Fruit fly (Drosophila melanogaster): ENCODE data around the gene primo-1.

The primo-1 gene

DNA sequence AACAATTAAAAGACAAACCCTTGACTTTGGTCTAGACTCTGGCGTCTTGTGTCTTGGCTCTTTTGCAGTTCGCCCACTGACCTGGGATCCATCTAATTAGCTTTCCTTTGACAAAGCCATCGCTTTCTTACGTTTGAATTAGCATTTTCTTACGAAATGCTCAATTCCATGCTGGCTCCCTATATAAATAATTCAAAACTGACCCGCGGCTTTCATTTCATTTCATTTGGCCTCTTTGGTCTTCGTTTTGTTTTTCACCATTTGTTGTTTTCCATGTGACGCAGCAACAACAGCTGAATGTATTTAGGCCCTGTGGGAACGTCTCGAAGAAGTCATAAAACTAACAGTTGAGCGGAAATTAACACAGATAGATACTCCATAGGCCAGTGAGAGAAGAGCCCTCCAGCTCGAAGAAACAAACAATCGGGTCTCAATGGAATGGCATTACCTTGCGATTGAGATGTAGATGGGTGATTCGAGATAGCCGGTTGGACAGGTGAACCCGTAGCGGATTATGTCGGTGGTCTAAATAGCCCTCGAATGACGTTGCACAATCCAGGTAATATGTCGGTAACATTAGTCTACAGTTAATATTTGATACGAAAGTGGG, 12.5 kb upstream of the primo-1 start (continued):
- TF ChIP-seq nmo (GFP tag; optimal IDR thresholded peaks at IDR 0.05) = no peak
- no peak for TF ChIP-seq sqz (GFP tag; optimal IDR thresholded peaks at IDR 0.05)
- TF ChIP-seq CG4820 (GFP tag; optimal IDR thresholded peaks at IDR 0.05) = no peak
- no peak for TF ChIP-seq Spps (tag; optimal IDR thresholded peaks at IDR 0.05)
- TF ChIP-seq vvl (GFP tag; IDR thresholded peaks at IDR 0.05) = peak; percentile 59; the same call in 1 of the 2 replicates
- TF ChIP-seq CG9609 (GFP tag; optimal IDR thresholded peaks at IDR 0.05) = no peak
- peak; percentile 34 for TF ChIP-seq Blimp-1 (GFP tag; optimal IDR thresholded peaks at IDR 0.05)
- no peak for TF ChIP-seq CG10147 (GFP tag; optimal IDR thresholded peaks at IDR 0.05)
- no peak for TF ChIP-seq corto (GFP tag; optimal IDR thresholded peaks at IDR 0.05)
- TF ChIP-seq Vsx1 (GFP tag; optimal IDR thresholded peaks at IDR 0.05) = peak; percentile 25
- no peak for TF ChIP-seq CG11695 (GFP tag; IDR thresholded peaks at IDR 0.05)
- peak; percentile 4 for TF ChIP-seq sens (GFP tag)
- peak; percentile 46 for TF ChIP-seq ac (GFP tag; optimal IDR thresholded peaks at IDR 0.05)
- TF ChIP-seq Fer2 (tag; optimal IDR thresholded peaks at IDR 0.05) = no peak
- TF ChIP-seq CG4854 (GFP tag; optimal IDR thresholded peaks at IDR 0.05) = no peak
- no peak for TF ChIP-seq yki (optimal IDR thresholded peaks at IDR 0.05)

DNA sequence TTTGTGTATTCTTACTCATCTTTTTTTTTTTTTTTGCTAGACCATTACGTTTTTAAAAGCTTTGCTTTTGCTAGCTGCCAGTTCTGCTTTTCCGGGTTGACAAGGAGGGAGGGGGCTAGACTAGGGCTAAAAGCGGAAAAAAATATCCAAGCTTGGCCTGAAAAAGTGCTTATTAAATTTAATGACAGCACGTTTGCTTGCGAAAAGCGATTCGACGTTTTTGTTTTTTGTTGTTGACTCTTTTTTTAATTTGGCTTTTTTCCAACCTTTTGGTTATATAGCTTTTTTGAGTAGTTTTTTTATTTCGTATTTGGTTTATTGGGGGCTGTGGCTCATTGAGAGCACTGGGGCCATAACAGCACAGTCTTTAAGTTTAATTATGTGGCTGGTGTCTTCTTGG, 10.8 kb upstream of the primo-1 start:
- TF ChIP-seq Lhr (GFP tag; optimal IDR thresholded peaks at IDR 0.05) (no peak), inv (GFP tag; IDR thresholded peaks at IDR 0.05; ENCODE audit: partially characterized antibody) (no peak), CG17328 (GFP tag; IDR thresholded peaks at IDR 0.05) (no peak), CG9876 (GFP tag; optimal IDR thresholded peaks at IDR 0.05) (no peak), pum (GFP tag; optimal IDR thresholded peaks at IDR 0.05) (no peak), Sry-β (GFP tag; optimal IDR thresholded peaks at IDR 0.05) (no peak)

DNA sequence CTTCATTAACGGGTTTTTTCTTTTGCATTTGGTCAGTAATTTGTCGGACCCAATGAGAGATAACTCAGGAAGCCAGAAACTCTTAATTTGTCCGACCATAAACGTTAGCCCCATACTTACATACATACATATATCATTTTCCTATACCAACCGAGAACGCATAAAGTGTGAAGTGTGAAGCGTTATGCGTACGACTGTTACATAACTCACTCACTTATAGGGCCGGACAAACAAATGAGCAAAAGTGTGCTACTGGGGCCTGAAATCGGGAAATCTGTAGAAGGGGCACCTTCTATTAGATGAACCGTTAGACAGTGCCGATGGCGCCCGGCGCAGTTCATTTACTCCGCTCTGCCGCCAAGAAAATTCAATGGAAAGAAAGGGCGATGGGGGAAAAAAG, 10.4 kb upstream of the primo-1 start:
- TF ChIP-seq insv (GFP tag; optimal IDR thresholded peaks at IDR 0.05) (no peak), wdn (GFP tag; IDR thresholded peaks at IDR 0.05) (no peak), Pdp1 (GFP tag; optimal IDR thresholded peaks at IDR 0.05) (peak in 1 of 2 experiments; percentile 91), gro (GFP tag; optimal IDR thresholded peaks at IDR 0.05) (no peak), CG18262 (tag; optimal IDR thresholded peaks at IDR 0.05) (no peak), CG12219 (GFP tag; optimal IDR thresholded peaks at IDR 0.05) (no peak)

DNA sequence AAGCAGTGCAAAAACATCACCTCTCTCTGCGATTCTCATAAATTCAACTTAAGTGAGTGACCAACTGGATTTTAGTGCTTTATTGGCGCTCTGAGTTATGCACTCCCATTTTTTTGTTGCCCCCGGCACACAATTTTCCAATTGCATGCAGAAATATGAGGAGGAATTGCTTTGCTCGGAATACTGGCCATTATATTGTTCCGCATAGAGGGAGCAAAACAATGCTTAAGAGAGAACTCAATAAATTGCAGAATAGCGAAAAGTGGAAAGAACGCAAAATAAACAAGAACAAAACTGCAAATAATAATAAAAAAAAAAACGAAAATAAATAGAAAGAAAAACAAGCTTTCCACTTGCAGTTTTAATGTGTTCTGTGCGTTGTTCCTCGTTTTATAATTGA, 9.2 kb upstream of the primo-1 start:
- 0 out of 2 replicates have a peak, but pooled peaks have one; percentile 12 for TF ChIP-seq CG10959 (GFP tag; IDR thresholded peaks at IDR 0.05)
- TF ChIP-seq exex (tag; optimal IDR thresholded peaks at IDR 0.05) = no peak
- no peak for TF ChIP-seq CG11247 (GFP tag; IDR thresholded peaks at IDR 0.05)
- peak; percentile 77 for TF ChIP-seq CG17829 (tag; optimal IDR thresholded peaks at IDR 0.05)
- TF ChIP-seq CG14965 (GFP tag; optimal IDR thresholded peaks at IDR 0.05; ENCODE audit: borderline replicate concordance) = no peak
- no peak for TF ChIP-seq cato (GFP tag; optimal IDR thresholded peaks at IDR 0.05; ENCODE audit: borderline replicate concordance)

DNA sequence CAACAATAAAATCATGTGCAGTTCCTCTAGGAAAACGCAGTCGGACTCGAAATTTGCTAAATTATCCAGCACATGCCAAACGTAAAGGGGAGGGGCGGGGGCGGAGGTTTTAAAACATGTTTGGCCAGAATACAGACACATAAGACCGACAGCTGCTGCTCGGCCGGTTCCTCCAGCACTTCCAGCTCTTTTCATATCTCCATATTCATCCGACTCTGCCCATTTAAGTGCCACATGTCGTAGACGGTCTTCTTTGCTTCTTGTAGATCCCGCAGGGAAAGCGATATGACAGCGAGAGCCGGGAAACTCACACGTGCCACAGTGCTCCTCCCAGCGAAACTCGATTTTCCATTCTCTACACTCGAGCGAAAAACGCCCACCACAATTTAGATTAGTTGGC, 7.4 kb upstream of the primo-1 start:
- no peak for TF ChIP-seq CG32772 (GFP tag; IDR thresholded peaks at IDR 0.05)
- TF ChIP-seq CG2120 (GFP tag; optimal IDR thresholded peaks at IDR 0.05) = no peak
- TF ChIP-seq kni (GFP tag; optimal IDR thresholded peaks at IDR 0.05) = no peak
- TF ChIP-seq Asciz (GFP tag; optimal IDR thresholded peaks at IDR 0.05) = no peak
- peak; percentile 74; the same call in 1 of the 3 replicates for TF ChIP-seq CG2199 (GFP tag; IDR thresholded peaks at IDR 0.05)
- peak; percentile 98 for TF ChIP-seq twi (tag; optimal IDR thresholded peaks at IDR 0.05)
- no peak for TF ChIP-seq cwo (GFP tag; optimal IDR thresholded peaks at IDR 0.05)
- TF ChIP-seq CG8089 (GFP tag; optimal IDR thresholded peaks at IDR 0.05) = no peak
- no peak for TF ChIP-seq CG4820 (GFP tag; optimal IDR thresholded peaks at IDR 0.05)
- TF ChIP-seq HHEX (GFP tag; optimal IDR thresholded peaks at IDR 0.05) = no peak
- TF ChIP-seq bbx (GFP tag; IDR thresholded peaks at IDR 0.05; ENCODE audit: partially characterized antibody) = no peak
- TF ChIP-seq CG1529 (GFP tag; optimal IDR thresholded peaks at IDR 0.05) = no peak
- TF ChIP-seq Med (GFP tag) = peak; percentile 65
